Fruit fly (Drosophila melanogaster) whole organism: ENCODE data around the gene RpL27.

Experiments used
- CG8478 ChIP-seq: fragments of >200 bp; optimal IDR thresholded peaks from 2 replicates; lab custom pipeline; 2018; ENCODE audit warnings: inconsistent platforms
- pan ChIP-seq: fragments of >200 bp; optimal IDR thresholded peaks from 2 replicates; lab custom pipeline; 2017
- psq ChIP-seq: fragments of >200 bp; optimal IDR thresholded peaks from 2 replicates; lab custom pipeline; 2017
- usp ChIP-seq: fragments of >200 bp; optimal IDR thresholded peaks from 2 replicates; lab custom pipeline; 2017; ENCODE audit warnings: missing biosample characterization, missing genetic modification characterization, mixed read lengths

DNA sequence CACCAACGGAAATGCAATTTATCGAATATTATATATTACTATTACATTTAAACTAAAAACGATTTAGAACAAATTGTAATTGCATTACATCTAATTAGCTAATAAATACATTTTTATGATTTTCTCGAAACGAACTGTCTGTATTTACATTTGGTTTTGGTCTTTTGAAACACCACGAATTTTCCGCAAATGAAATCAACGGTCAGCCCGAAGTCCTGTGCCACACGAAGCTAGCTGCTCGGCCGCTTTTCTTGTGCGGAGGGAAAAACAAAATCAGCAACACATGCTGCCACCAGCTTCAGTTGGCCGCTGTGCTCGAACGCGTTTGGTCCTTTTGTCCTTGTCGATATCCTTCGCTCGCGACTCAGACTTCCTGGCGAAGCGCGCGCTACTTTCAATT is 19.3 kb downstream of the RpL27 start, which contains the start of gene Lgr3:
- TF ChIP-seq usp (no peak), psq (lab: Kevin White, UChicago) (no peak), pan (lab: Kevin White, UChicago) (no peak), CG8478 (no peak)
